Fruit fly (Drosophila melanogaster): ENCODE data around the gene CG44195.

Gene CG44195

dm6 chr3L:7695554-7695953 lies at the start of gene CG44195:
Gene CG44195 (minus strand): TSS chr3L:7695654.
- no peak for TF ChIP-seq CG8478 (optimal IDR thresholded peaks at IDR 0.05)
- TF ChIP-seq CTCF (optimal IDR thresholded peaks at IDR 0.05), result no peak

dm6 chr3L:7743741-7744140 lies 48.3 kb upstream of the CG44195 start:
- TF ChIP-seq CTCF (optimal IDR thresholded peaks at IDR 0.05), result no peak
- no peak for TF ChIP-seq CG8478 (optimal IDR thresholded peaks at IDR 0.05)

- TF ChIP-seq CTCF (optimal IDR thresholded peaks at IDR 0.05), result no peak
- no peak for TF ChIP-seq CG8478 (optimal IDR thresholded peaks at IDR 0.05)
Observed at dm6 chr3L:7742941-7743340, 47.5 kb upstream of the CG44195 start, which contains the start of gene Snmp2. Gene Snmp2 (minus strand): TSS chr3L:7743041.

- no peak for TF ChIP-seq CG8478 (optimal IDR thresholded peaks at IDR 0.05)
Observed at dm6 chr3L:7741953-7742352, 46.5 kb upstream of the CG44195 start.

dm6 chr3L:7732141-7732748 lies 36.8 kb upstream of the CG44195 start, which contains the start of gene CG8492:
Gene CG8492 (minus strand): TSS chr3L:7732191.
- no peak for TF ChIP-seq CTCF (optimal IDR thresholded peaks at IDR 0.05)
- TF ChIP-seq CG8478 (optimal IDR thresholded peaks at IDR 0.05), result no peak

- TF ChIP-seq CG8478 (optimal IDR thresholded peaks at IDR 0.05) (no peak), CTCF (optimal IDR thresholded peaks at IDR 0.05) (no peak)
Observed at dm6 chr3L:7726690-7727089, 31.2 kb upstream of the CG44195 start.

dm6 chr3L:7726285-7726684 lies 30.8 kb upstream of the CG44195 start, which contains the start of gene CG7457:
Gene CG7457 (minus strand): TSS chr3L:7726473.
- TF ChIP-seq CTCF (optimal IDR thresholded peaks at IDR 0.05) (no peak), CG8478 (optimal IDR thresholded peaks at IDR 0.05) (no peak)

dm6 chr3L:7721527-7721926 lies 26.1 kb upstream of the CG44195 start:
- TF ChIP-seq CTCF (optimal IDR thresholded peaks at IDR 0.05) (no peak), CG8478 (optimal IDR thresholded peaks at IDR 0.05) (no peak)

dm6 chr3L:7719418-7719789 lies 23.9 kb upstream of the CG44195 start:
- no peak for TF ChIP-seq CG8478 (optimal IDR thresholded peaks at IDR 0.05)
- TF ChIP-seq CTCF (optimal IDR thresholded peaks at IDR 0.05), result no peak

- TF ChIP-seq CTCF (optimal IDR thresholded peaks at IDR 0.05) (no peak), CG8478 (optimal IDR thresholded peaks at IDR 0.05) (no peak)
Observed at dm6 chr3L:7718561-7719417, 23.3 kb upstream of the CG44195 start, which contains the start of gene Mcad. Gene Mcad (plus strand): TSS chr3L:7719350.

- TF ChIP-seq CG8478 (optimal IDR thresholded peaks at IDR 0.05), result no peak
- no peak for TF ChIP-seq CTCF (optimal IDR thresholded peaks at IDR 0.05)
Observed at dm6 chr3L:7717863-7718560, 22.6 kb upstream of the CG44195 start, which contains the start of gene Ank2. Gene Ank2 (minus strand): TSS chr3L:7718395.

dm6 chr3L:7714301-7714946 lies 19.0 kb upstream of the CG44195 start:
- TF ChIP-seq CTCF (optimal IDR thresholded peaks at IDR 0.05), result no peak
- TF ChIP-seq CG8478 (optimal IDR thresholded peaks at IDR 0.05), result no peak

dm6 chr3L:7713378-7713777 lies 17.9 kb upstream of the CG44195 start:
- no peak for TF ChIP-seq CG8478 (optimal IDR thresholded peaks at IDR 0.05)
- TF ChIP-seq CTCF (optimal IDR thresholded peaks at IDR 0.05), result no peak

- peak in 1 of 2 experiments; percentile 20 for TF ChIP-seq CTCF (optimal IDR thresholded peaks at IDR 0.05)
- no peak for TF ChIP-seq CG8478 (optimal IDR thresholded peaks at IDR 0.05)
Observed at dm6 chr3L:7654048-7654961, 41.1 kb downstream of the CG44195 start, which contains the start of gene CG7492. Gene CG7492 (minus strand): TSS chr3L:7654752.
